Worm (Caenorhabditis elegans) whole organism, early embryonic: Measurements from ENCODE around the gene fipr-7.

ENCODE experiments used
- ama-1 ChIP-seq: fragments of 150-350 bp; optimal IDR thresholded peaks from 2 replicates; lab custom pipeline; 2014
- ceh-13 ChIP-seq: fragments of 200-800 bp; sonication (Bioruptor generic); optimal IDR thresholded peaks from 2 replicates; lab custom pipeline; 2018; ENCODE audit warnings: mild to moderate bottlenecking, missing genetic modification characterization, missing compliant biosample characterization
- hmg-4 ChIP-seq: fragments of 200-800 bp; sonication (Bioruptor generic); optimal IDR thresholded peaks from 2 replicates; lab custom pipeline; 2018; ENCODE audit warnings: mild to moderate bottlenecking, missing genetic modification characterization, missing compliant biosample characterization

DNA sequence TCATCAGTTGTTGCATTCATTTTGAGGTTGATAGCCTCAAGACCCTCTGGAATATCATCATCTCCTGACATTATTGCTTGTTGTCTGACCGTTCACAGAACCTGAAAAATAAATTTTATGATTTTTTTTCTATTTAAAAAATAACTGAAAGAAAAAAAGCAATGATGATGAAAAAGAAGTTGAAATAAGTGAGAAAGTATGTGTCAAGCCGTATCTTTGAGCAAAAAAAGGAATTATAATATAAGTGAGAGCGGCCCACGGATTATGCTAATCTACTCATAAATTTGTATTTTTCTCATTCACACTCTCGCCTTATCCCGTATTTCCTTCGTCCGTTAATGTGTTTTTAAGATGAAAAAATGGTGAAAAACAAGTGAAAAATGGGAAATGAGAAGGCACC, 40.6 kb downstream of the fipr-7 start, which contains the start of gene ric-4:
- no peak for TF ChIP-seq ama-1 (lab: Kevin White, UChicago)
- TF ChIP-seq ceh-13 (GFP tag; lab: Kevin White, UChicago): no peak
- no peak for TF ChIP-seq hmg-4 (GFP tag; lab: Kevin White, UChicago)
